Fruit fly (Drosophila melanogaster) whole organism, embryonic: ENCODE measurements around the gene RpS14a.

Experiments
- Awh ChIP-seq: fragments of 200-800 bp; sonication (Bioruptor generic); IDR thresholded peaks from 2 replicates; pipeline ENCODE4, ENCODE4 v1.3.6; 2022; ENCODE audit warnings: missing biosample characterization, missing genetic modification characterization
- B-H2 ChIP-seq: fragments of 200-800 bp; sonication (Bioruptor generic); optimal IDR thresholded peaks from 2 replicates; lab custom pipeline; 2018; ENCODE audit warnings: missing biosample characterization, mild to moderate bottlenecking, missing genetic modification characterization
- Bdp1 ChIP-seq: fragments of 200-800 bp; sonication (Bioruptor generic); optimal IDR thresholded peaks from 3 replicates; lab custom pipeline; 2016; ENCODE audit warnings: missing biosample characterization, missing genetic modification characterization
- CG1024 ChIP-seq: fragments of 200-800 bp; sonication (Bioruptor generic); IDR thresholded peaks from 2 replicates; pipeline ENCODE4 v1.3.6; 2022; ENCODE audit warnings: missing biosample characterization, missing genetic modification characterization
- CG10462 ChIP-seq: fragments of 200-800 bp; sonication (Bioruptor generic); optimal IDR thresholded peaks from 2 replicates; lab custom pipeline; 2016; ENCODE audit warnings: missing biosample characterization, missing genetic modification characterization
- CG10959 ChIP-seq: fragments of 200-800 bp; sonication (Bioruptor generic); IDR thresholded peaks from 2 replicates; pipeline ENCODE4 v1.3.6; 2022; ENCODE audit warnings: missing biosample characterization, missing genetic modification characterization
- CG11723 ChIP-seq: fragments of 200-800 bp; sonication (Bioruptor generic); optimal IDR thresholded peaks from 2 replicates; lab custom pipeline; 2017; ENCODE audit warnings: missing biosample characterization, mild to moderate bottlenecking, missing genetic modification characterization
- CG12391 ChIP-seq: fragments of 200-800 bp; sonication (Bioruptor generic); optimal IDR thresholded peaks from 3 replicates; lab custom pipeline; 2018; ENCODE audit warnings: missing biosample characterization, mild to moderate bottlenecking, missing genetic modification characterization, moderate library complexity
- CG12942 ChIP-seq: fragments of 200-800 bp; sonication (Bioruptor generic); optimal IDR thresholded peaks from 3 replicates; lab custom pipeline; 2016; ENCODE audit warnings: missing biosample characterization, missing genetic modification characterization
- CG13424 ChIP-seq: fragments of 200-800 bp; sonication (Bioruptor generic); optimal IDR thresholded peaks from 2 replicates; lab custom pipeline; 2019; ENCODE audit warnings: missing biosample characterization, mild to moderate bottlenecking, missing genetic modification characterization, moderate library complexity
- CG15696 ChIP-seq: fragments of 200-800 bp; sonication (Bioruptor generic); optimal IDR thresholded peaks from 2 replicates; lab custom pipeline; 2019; ENCODE audit warnings: missing biosample characterization, mild to moderate bottlenecking, missing genetic modification characterization, moderate library complexity
- CG16863 ChIP-seq: fragments of 200-800 bp; sonication (Bioruptor generic); optimal IDR thresholded peaks from 3 replicates; lab custom pipeline; 2016; ENCODE audit warnings: missing biosample characterization, missing genetic modification characterization
- CG17328 ChIP-seq: fragments of 200-800 bp; sonication (Bioruptor generic); IDR thresholded peaks from 2 replicates; pipeline ENCODE4 v1.3.6; 2022; ENCODE audit warnings: missing biosample characterization, missing genetic modification characterization
- CG17385 ChIP-seq: fragments of 200-800 bp; sonication (Bioruptor generic); optimal IDR thresholded peaks from 3 replicates; lab custom pipeline; 2018; ENCODE audit warnings: missing biosample characterization, mild to moderate bottlenecking, missing genetic modification characterization
- CG17802 ChIP-seq: fragments of 200-800 bp; sonication (Bioruptor generic); optimal IDR thresholded peaks from 2 replicates; lab custom pipeline; 2018; ENCODE audit warnings: missing biosample characterization, mild to moderate bottlenecking, missing genetic modification characterization, moderate library complexity
- CG17829 ChIP-seq: fragments of 200-800 bp; optimal IDR thresholded peaks from 2 replicates; lab custom pipeline; 2019; ENCODE audit warnings: missing biosample characterization, mild to moderate bottlenecking, missing genetic modification characterization, moderate library complexity
- CG2199 ChIP-seq: fragments of 200-800 bp; sonication (Bioruptor generic); IDR thresholded peaks from 3 replicates; pipeline ENCODE4 v1.3.6; 2022; ENCODE audit warnings: missing biosample characterization, missing genetic modification characterization
- CG4820 ChIP-seq: fragments of 200-800 bp; sonication (Bioruptor generic); optimal IDR thresholded peaks from 3 replicates; lab custom pipeline; 2016; ENCODE audit warnings: missing biosample characterization, missing genetic modification characterization
- CG7357 ChIP-seq: fragments of 200-800 bp; sonication (Bioruptor generic); IDR thresholded peaks from 3 replicates; pipeline ENCODE4 v1.3.6; 2022; ENCODE audit warnings: missing biosample characterization, missing genetic modification characterization
- CG7745 ChIP-seq: fragments of 200-800 bp; sonication (Bioruptor generic); optimal IDR thresholded peaks from 2 replicates; lab custom pipeline; 2018; ENCODE audit warnings: missing biosample characterization, mild to moderate bottlenecking, missing genetic modification characterization, moderate library complexity
- CG8290 ChIP-seq, 3 experiments: fragments of 200-800 bp; sonication (Bioruptor generic); optimal IDR thresholded peaks; 2 replicates each; lab custom pipeline; 2016 to 2019; ENCODE audit warnings: missing biosample characterization in 3 of 3, missing genetic modification characterization in 3 of 3, mild to moderate bottlenecking in 2 of 3, moderate library complexity in 1 of 3
- CG8359 ChIP-seq: fragments of 200-800 bp; sonication (Bioruptor generic); optimal IDR thresholded peaks from 2 replicates; lab custom pipeline; 2017; ENCODE audit warnings: missing biosample characterization, mild to moderate bottlenecking, missing genetic modification characterization, borderline replicate concordance
- CG9437 ChIP-seq: fragments of 200-800 bp; sonication (Bioruptor generic); optimal IDR thresholded peaks from 2 replicates; lab custom pipeline; 2018; ENCODE audit warnings: missing biosample characterization, mild to moderate bottlenecking, missing genetic modification characterization
- Doc3 ChIP-seq: fragments of 200-800 bp; sonication (Bioruptor generic); IDR thresholded peaks from 3 replicates; pipeline ENCODE4 v1.3.6; 2022; ENCODE audit warnings: missing biosample characterization, missing genetic modification characterization; ENCODE audit not compliant: partially characterized antibody
- Hey ChIP-seq: fragments of 200-800 bp; sonication (Bioruptor generic); optimal IDR thresholded peaks from 3 replicates; lab custom pipeline; 2018; ENCODE audit warnings: missing biosample characterization, mild to moderate bottlenecking, missing genetic modification characterization
- Hr39 ChIP-seq: fragments of >200 bp; optimal IDR thresholded peaks from 2 replicates; lab custom pipeline; 2017
- Hsf ChIP-seq: fragments of 200-800 bp; sonication (Bioruptor generic); optimal IDR thresholded peaks from 3 replicates; lab custom pipeline; 2016; ENCODE audit warnings: missing biosample characterization, missing genetic modification characterization
- Max ChIP-seq: fragments of 200-800 bp; sonication (Bioruptor generic); optimal IDR thresholded peaks from 2 replicates; lab custom pipeline; 2016; ENCODE audit warnings: missing biosample characterization, mild to moderate bottlenecking, missing genetic modification characterization
- Oaz ChIP-seq: fragments of 200-800 bp; sonication (Bioruptor generic); IDR thresholded peaks from 2 replicates; pipeline ENCODE4 v1.3.6; 2022; ENCODE audit warnings: missing biosample characterization, missing genetic modification characterization
- Six4 ChIP-seq: fragments of 200-800 bp; sonication (Bioruptor generic); optimal IDR thresholded peaks from 2 replicates; lab custom pipeline; 2016; ENCODE audit warnings: missing biosample characterization, missing genetic modification characterization
- Sry-δ ChIP-seq: fragments of 200-800 bp; sonication (Bioruptor generic); optimal IDR thresholded peaks from 2 replicates; lab custom pipeline; 2016; ENCODE audit warnings: missing biosample characterization, missing genetic modification characterization
- Ssrp ChIP-seq: fragments of 200-800 bp; sonication (Bioruptor generic); optimal IDR thresholded peaks from 2 replicates; lab custom pipeline; 2018; ENCODE audit warnings: missing biosample characterization, mild to moderate bottlenecking, missing genetic modification characterization, moderate library complexity
- ase ChIP-seq: fragments of 200-800 bp; sonication (Bioruptor generic); IDR thresholded peaks from 3 replicates; pipeline ENCODE4 v1.3.6; 2022; ENCODE audit warnings: missing biosample characterization, missing genetic modification characterization
- az2 ChIP-seq: fragments of 200-800 bp; sonication (Bioruptor generic); optimal IDR thresholded peaks from 3 replicates; lab custom pipeline; 2016; ENCODE audit warnings: missing biosample characterization, missing genetic modification characterization
- bbx ChIP-seq: fragments of 200-800 bp; sonication (Bioruptor generic); IDR thresholded peaks from 2 replicates; pipeline ENCODE4 v1.3.6; 2022; ENCODE audit warnings: missing biosample characterization, missing genetic modification characterization; ENCODE audit not compliant: partially characterized antibody
- fd96Cb ChIP-seq: fragments of 200-800 bp; sonication (Bioruptor generic); optimal IDR thresholded peaks from 2 replicates; lab custom pipeline; 2018; ENCODE audit warnings: missing biosample characterization, mild to moderate bottlenecking, missing genetic modification characterization, moderate library complexity
- fu2 ChIP-seq: fragments of 200-800 bp; sonication (Bioruptor generic); optimal IDR thresholded peaks from 2 replicates; lab custom pipeline; 2016; ENCODE audit warnings: missing biosample characterization, missing genetic modification characterization
- grau ChIP-seq: fragments of 200-800 bp; optimal IDR thresholded peaks from 3 replicates; lab custom pipeline; 2019; ENCODE audit warnings: missing biosample characterization, mild to moderate bottlenecking, missing genetic modification characterization, moderate library complexity
- insv ChIP-seq, 2 experiments: fragments of 200-800 bp; sonication (Bioruptor generic); optimal IDR thresholded peaks; 3 replicates each; lab custom pipeline; 2016 to 2018; ENCODE audit warnings: missing biosample characterization in 2 of 2, missing genetic modification characterization in 2 of 2
- kni ChIP-seq: fragments of 200-800 bp; sonication (Bioruptor generic); optimal IDR thresholded peaks from 3 replicates; lab custom pipeline; 2017; ENCODE audit warnings: mild to moderate bottlenecking, missing biosample characterization, missing genetic modification reagents, missing genetic modification characterization
- nom ChIP-seq: fragments of 200-800 bp; sonication (Bioruptor generic); optimal IDR thresholded peaks from 2 replicates; lab custom pipeline; 2017; ENCODE audit warnings: missing biosample characterization, missing genetic modification characterization, mild to moderate bottlenecking, moderate library complexity, missing genetic modification reagents
- pan ChIP-seq, 4 experiments: fragments of >200 bp in 3 of 4; fragments of 200-800 bp in 1 of 4; sonication (Bioruptor generic) in 1 of 4; optimal IDR thresholded peaks in 3 of 4; IDR thresholded peaks in 1 of 4; 2 replicates each; pipeline versions ENCODE4 v1.3.6 to Lab custom; 2017 to 2022; ENCODE audit warnings: missing biosample characterization in 2 of 4, missing genetic modification characterization in 2 of 4, mixed read lengths in 1 of 4
- phol ChIP-seq: fragments of 200-800 bp; sonication (Bioruptor generic); optimal IDR thresholded peaks from 3 replicates; lab custom pipeline; 2018; ENCODE audit warnings: missing biosample characterization, mild to moderate bottlenecking, missing genetic modification characterization, moderate library complexity
- ro ChIP-seq: fragments of 200-800 bp; sonication (Bioruptor generic); IDR thresholded peaks from 2 replicates; pipeline ENCODE4 v1.3.6; 2022; ENCODE audit warnings: missing biosample characterization, missing genetic modification characterization
- schlank ChIP-seq: fragments of 200-800 bp; sonication (Bioruptor generic); optimal IDR thresholded peaks from 2 replicates; lab custom pipeline; 2018; ENCODE audit warnings: missing biosample characterization, mild to moderate bottlenecking, missing genetic modification characterization
- tap ChIP-seq: fragments of 200-800 bp; optimal IDR thresholded peaks from 3 replicates; lab custom pipeline; 2019; ENCODE audit warnings: missing biosample characterization, mild to moderate bottlenecking, missing genetic modification characterization, moderate library complexity
- trh ChIP-seq: fragments of 200-800 bp; sonication (Bioruptor generic); optimal IDR thresholded peaks from 2 replicates; lab custom pipeline; 2016; ENCODE audit warnings: missing biosample characterization, missing genetic modification characterization
- usp ChIP-seq: fragments of >200 bp; optimal IDR thresholded peaks from 2 replicates; lab custom pipeline; 2017; ENCODE audit warnings: missing biosample characterization, missing genetic modification characterization
- wdn ChIP-seq: fragments of 200-800 bp; sonication (Bioruptor generic); IDR thresholded peaks from 2 replicates; pipeline ENCODE4 v1.3.6; 2022; ENCODE audit warnings: missing biosample characterization, missing genetic modification characterization

RpS14a gene

dm6 chrX:7975516-7976257 is 42.1 kb downstream of the RpS14a start (continued):
- no peak for TF ChIP-seq Bdp1 (GFP tag; lab: Kevin White, UChicago)
- no peak for TF ChIP-seq Max
- no peak for TF ChIP-seq ro (GFP tag; lab: Robert Waterston, UW)
- TF ChIP-seq Hey (tag; lab: Kevin White, UChicago), result no peak
- TF ChIP-seq CG9437 (GFP tag; lab: Kevin White, UChicago), result no peak
- TF ChIP-seq CG12391, result peak; percentile 50
- TF ChIP-seq usp (GFP tag; lab: Kevin White, UChicago), result no peak
- peak; percentile 39 for TF ChIP-seq Ssrp
- TF ChIP-seq tap (tag; lab: Kevin White, UChicago), result no peak
- no peak for TF ChIP-seq insv (GFP tag; optimal IDR thresholded peaks at IDR 0.05; lab: Kevin White, UChicago)
- TF ChIP-seq fd96Cb, result peak; percentile 39
- TF ChIP-seq CG17328 (GFP tag; lab: Robert Waterston, UW), result peak; percentile 43; the same call in 1 of the 2 replicates
- peak; percentile 11 for TF ChIP-seq grau (tag; lab: Kevin White, UChicago)
- peak; percentile 23 for TF ChIP-seq CG17829 (tag; lab: Kevin White, UChicago)
- TF ChIP-seq pan (optimal IDR thresholded peaks at IDR 0.05; lab: Kevin White, UChicago), result no peak
- TF ChIP-seq pan (GFP tag; optimal IDR thresholded peaks at IDR 0.05 in 1 of 2, IDR thresholded peaks at IDR 0.05 in 1 of 2), result no peak
- TF ChIP-seq CG8290 (GFP tag; optimal IDR thresholded peaks at IDR 0.05; lab: Kevin White, UChicago), result no peak
- no peak for TF ChIP-seq CG8290 (tag; optimal IDR thresholded peaks at IDR 0.05; lab: Kevin White, UChicago)
- no peak for TF ChIP-seq Six4 (GFP tag; lab: Kevin White, UChicago)
- TF ChIP-seq CG17802, result no peak
- peak; percentile 2 for TF ChIP-seq Hsf (GFP tag; lab: Kevin White, UChicago)
- no peak for TF ChIP-seq Awh (GFP tag; lab: Robert Waterston, UW)
- no peak for TF ChIP-seq CG2199 (GFP tag; lab: Robert Waterston, UW)
- no peak for TF ChIP-seq B-H2 (GFP tag; lab: Kevin White, UChicago)
- peak; percentile 21 for TF ChIP-seq CG13424 (tag; lab: Kevin White, UChicago)
- peak; percentile 9 for TF ChIP-seq CG17385 (GFP tag; lab: Kevin White, UChicago)
- no peak for TF ChIP-seq CG15696 (tag; lab: Kevin White, UChicago)
- no peak for TF ChIP-seq Sry-δ (GFP tag; lab: Kevin White, UChicago)
- no peak for TF ChIP-seq CG8359
- no peak for TF ChIP-seq Hr39
- peak; percentile 47 for TF ChIP-seq phol (tag; lab: Kevin White, UChicago)
- no peak for TF ChIP-seq Oaz (GFP tag; lab: Robert Waterston, UW)
- TF ChIP-seq CG16863 (GFP tag; lab: Kevin White, UChicago), result no peak
- TF ChIP-seq bbx, result no peak
- no peak for TF ChIP-seq fu2
- TF ChIP-seq trh (GFP tag; lab: Kevin White, UChicago), result no peak
- TF ChIP-seq az2, result peak; percentile 38
- no peak for TF ChIP-seq CG7745
- no peak for TF ChIP-seq CG10462
- TF ChIP-seq kni (GFP tag; lab: Kevin White, UChicago), result no peak
- no peak for TF ChIP-seq nom (GFP tag; lab: Kevin White, UChicago)
- TF ChIP-seq ase, result no peak
- TF ChIP-seq CG7357 (GFP tag; lab: Robert Waterston, UW), result no peak
- no peak for TF ChIP-seq CG12942 (GFP tag; lab: Kevin White, UChicago)
- TF ChIP-seq schlank, result no peak
- TF ChIP-seq CG4820 (GFP tag; lab: Kevin White, UChicago), result peak; percentile 10
- no peak for TF ChIP-seq CG10959 (GFP tag; lab: Robert Waterston, UW)
- no peak for TF ChIP-seq CG11723 (GFP tag; lab: Kevin White, UChicago)
- no peak for TF ChIP-seq Doc3
- TF ChIP-seq wdn (GFP tag; lab: Robert Waterston, UW), result no peak
- TF ChIP-seq CG1024 (GFP tag; lab: Robert Waterston, UW), result 0 out of 2 replicates have a peak, but pooled peaks have one; percentile 4
